Worm (Caenorhabditis elegans): ENCODE measurements around the gene tbx-9.

The tbx-9 gene

ce11 chrIII:10341758-10342157 lies at the start of gene tbx-9:
Gene tbx-9 (minus strand): TSS chrIII:10341858.
- no peak for TF ChIP-seq mdl-1 (tag; optimal IDR thresholded peaks at IDR 0.05)
- TF ChIP-seq egl-5 (tag; optimal IDR thresholded peaks at IDR 0.05): no peak
- TF ChIP-seq mml-1 (tag; optimal IDR thresholded peaks at IDR 0.05): no peak
- TF ChIP-seq elt-2 (tag; optimal IDR thresholded peaks at IDR 0.05): no peak
- TF ChIP-seq ceh-28 (tag; optimal IDR thresholded peaks at IDR 0.05): no peak
- TF ChIP-seq nhr-23 (tag; optimal IDR thresholded peaks at IDR 0.05): no peak
- TF ChIP-seq lsy-12 (tag; optimal IDR thresholded peaks at IDR 0.05): no peak
- TF ChIP-seq ZK546.5 (tag; optimal IDR thresholded peaks at IDR 0.05): no peak
- TF ChIP-seq elt-1 (tag; optimal IDR thresholded peaks at IDR 0.05): no peak
- no peak for TF ChIP-seq nhr-76 (tag; optimal IDR thresholded peaks at IDR 0.05)

ce11 chrIII:10389608-10390007 lies 48.0 kb upstream of the tbx-9 start:
- TF ChIP-seq lin-39 (tag; optimal IDR thresholded peaks at IDR 0.05): no peak
- TF ChIP-seq ztf-11 (tag; optimal IDR thresholded peaks at IDR 0.05): no peak
- TF ChIP-seq pqm-1 (tag; optimal IDR thresholded peaks at IDR 0.05): no peak
- TF ChIP-seq elt-2 (tag; optimal IDR thresholded peaks at IDR 0.05): no peak
- TF ChIP-seq lsy-12 (tag; optimal IDR thresholded peaks at IDR 0.05): no peak
- TF ChIP-seq eor-1 (tag; optimal IDR thresholded peaks at IDR 0.05): no peak
- no peak for TF ChIP-seq fkh-10 (GFP tag; optimal IDR thresholded peaks at IDR 0.05)
- no peak for TF ChIP-seq unc-39 (tag; optimal IDR thresholded peaks at IDR 0.05)
- TF ChIP-seq jun-1 (tag; optimal IDR thresholded peaks at IDR 0.05): no peak
- TF ChIP-seq ztf-4 (tag; optimal IDR thresholded peaks at IDR 0.05): no peak
- TF ChIP-seq nhr-11 (tag; optimal IDR thresholded peaks at IDR 0.05): no peak
- TF ChIP-seq tbx-2 (tag; optimal IDR thresholded peaks at IDR 0.05): no peak
- TF ChIP-seq nhr-23 (tag; optimal IDR thresholded peaks at IDR 0.05): no peak
- no peak for TF ChIP-seq skn-1 (tag; optimal IDR thresholded peaks at IDR 0.05)
- TF ChIP-seq nhr-28 (tag; optimal IDR thresholded peaks at IDR 0.05): no peak
- no peak for TF ChIP-seq ama-1 (optimal IDR thresholded peaks at IDR 0.05)
- no peak for TF ChIP-seq sea-2 (GFP tag; optimal IDR thresholded peaks at IDR 0.05)
- no peak for TF ChIP-seq fkh-2 (tag; optimal IDR thresholded peaks at IDR 0.05)

ce11 chrIII:10386476-10386875 lies 44.8 kb upstream of the tbx-9 start, which contains the start of gene C38H2.3:
Gene C38H2.3 (minus strand): TSS chrIII:10386576.
- TF ChIP-seq pha-4 (tag; optimal IDR thresholded peaks at IDR 0.05) (no peak), ceh-82 (tag; optimal IDR thresholded peaks at IDR 0.05) (no peak), nhr-11 (tag; optimal IDR thresholded peaks at IDR 0.05) (no peak), snpc-4 (tag; optimal IDR thresholded peaks at IDR 0.05) (no peak), pqm-1 (tag; optimal IDR thresholded peaks at IDR 0.05) (no peak), R02D3.7 (tag; optimal IDR thresholded peaks at IDR 0.05) (no peak), elt-1 (tag; optimal IDR thresholded peaks at IDR 0.05) (peak; percentile 25)

- no peak for TF ChIP-seq ama-1 (optimal IDR thresholded peaks at IDR 0.05)
- no peak for TF ChIP-seq nhr-67 (tag; optimal IDR thresholded peaks at IDR 0.05)
- no peak for TF ChIP-seq skn-1 (tag; optimal IDR thresholded peaks at IDR 0.05)
- no peak for TF ChIP-seq fkh-10 (GFP tag; optimal IDR thresholded peaks at IDR 0.05)
- TF ChIP-seq daf-12 (tag; optimal IDR thresholded peaks at IDR 0.05): no peak
- no peak for TF ChIP-seq jun-1 (tag; optimal IDR thresholded peaks at IDR 0.05)
- TF ChIP-seq ztf-11 (tag; optimal IDR thresholded peaks at IDR 0.05): no peak
- TF ChIP-seq elt-3 (tag; optimal IDR thresholded peaks at IDR 0.05): no peak
- no peak for TF ChIP-seq fos-1 (tag; optimal IDR thresholded peaks at IDR 0.05)
- TF ChIP-seq ztf-4 (tag; optimal IDR thresholded peaks at IDR 0.05): no peak
- TF ChIP-seq nfya-1 (tag; optimal IDR thresholded peaks at IDR 0.05; ENCODE audit: insufficient read depth): no peak
- no peak for TF ChIP-seq nhr-43 (tag; optimal IDR thresholded peaks at IDR 0.05; ENCODE audit: poor library complexity, severe bottlenecking)
- TF ChIP-seq unc-39 (tag; optimal IDR thresholded peaks at IDR 0.05): no peak
- no peak for TF ChIP-seq nhr-11 (tag; optimal IDR thresholded peaks at IDR 0.05)
- no peak for TF ChIP-seq snpc-4 (tag; optimal IDR thresholded peaks at IDR 0.05)
Observed at ce11 chrIII:10383804-10384203, 42.1 kb upstream of the tbx-9 start.

- TF ChIP-seq egl-5 (tag; optimal IDR thresholded peaks at IDR 0.05): no peak
- TF ChIP-seq nhr-28 (tag; optimal IDR thresholded peaks at IDR 0.05): no peak
- no peak for TF ChIP-seq ztf-4 (tag; optimal IDR thresholded peaks at IDR 0.05)
- TF ChIP-seq ztf-11 (tag; optimal IDR thresholded peaks at IDR 0.05): no peak
- no peak for TF ChIP-seq nhr-23 (tag; optimal IDR thresholded peaks at IDR 0.05)
- TF ChIP-seq nfya-1 (tag; optimal IDR thresholded peaks at IDR 0.05; ENCODE audit: insufficient read depth): no peak
- no peak for TF ChIP-seq egl-27 (tag; optimal IDR thresholded peaks at IDR 0.05)
- no peak for TF ChIP-seq nhr-77 (tag; optimal IDR thresholded peaks at IDR 0.05)
- no peak for TF ChIP-seq tbx-2 (tag; optimal IDR thresholded peaks at IDR 0.05)
- TF ChIP-seq elt-3 (tag; optimal IDR thresholded peaks at IDR 0.05): no peak
- no peak for TF ChIP-seq nhr-12 (tag; optimal IDR thresholded peaks at IDR 0.05)
- TF ChIP-seq elt-2 (tag; optimal IDR thresholded peaks at IDR 0.05): no peak
- no peak for TF ChIP-seq lsy-12 (tag; optimal IDR thresholded peaks at IDR 0.05)
- TF ChIP-seq pha-4 (tag; optimal IDR thresholded peaks at IDR 0.05): no peak
- no peak for TF ChIP-seq ZK546.5 (tag; optimal IDR thresholded peaks at IDR 0.05)
- TF ChIP-seq nhr-25 (tag; optimal IDR thresholded peaks at IDR 0.05): no peak
- no peak for TF ChIP-seq ceh-9 (tag; optimal IDR thresholded peaks at IDR 0.05)
- TF ChIP-seq nhr-67 (tag; optimal IDR thresholded peaks at IDR 0.05): no peak
Observed at ce11 chrIII:10381473-10381872, 39.8 kb upstream of the tbx-9 start, which contains the start of gene C38H2.2. Gene C38H2.2 (plus strand): TSS chrIII:10381773.
